Worm (Caenorhabditis elegans) whole organism, L4 larva: ENCODE data around the gene rps-29.

Experiments
- aly-2 ChIP-seq: sonication (generic microtip); optimal IDR thresholded peaks from 2 replicates; lab custom pipeline; 2018; ENCODE audit warnings: missing biosample characterization, missing genetic modification characterization
- attf-4 ChIP-seq: sonication (generic microtip); optimal IDR thresholded peaks from 3 replicates; lab custom pipeline; 2017; ENCODE audit warnings: missing biosample characterization, missing genetic modification characterization
- dmd-6 ChIP-seq: fragments of 200-800 bp; sonication (Bioruptor generic); IDR thresholded peaks from 2 replicates; pipeline ENCODE4 v1.3.6; 2022; ENCODE audit warnings: missing genetic modification reagents, missing genetic modification characterization, missing compliant biosample characterization
- egl-27 ChIP-seq: sonication (generic microtip); optimal IDR thresholded peaks from 3 replicates; lab custom pipeline; 2017; ENCODE audit warnings: missing biosample characterization, missing genetic modification reagents, missing genetic modification characterization
- gei-8 ChIP-seq: fragments of 200-800 bp; sonication (Bioruptor generic); optimal IDR thresholded peaks from 2 replicates; lab custom pipeline; 2018; ENCODE audit warnings: mild to moderate bottlenecking, missing genetic modification characterization, missing compliant biosample characterization
- tra-1 ChIP-seq: fragments of 200-800 bp; sonication (Bioruptor generic); IDR thresholded peaks from 2 replicates; pipeline ENCODE4 v1.3.6; 2022; ENCODE audit warnings: missing genetic modification reagents, missing genetic modification characterization, missing compliant biosample characterization

DNA sequence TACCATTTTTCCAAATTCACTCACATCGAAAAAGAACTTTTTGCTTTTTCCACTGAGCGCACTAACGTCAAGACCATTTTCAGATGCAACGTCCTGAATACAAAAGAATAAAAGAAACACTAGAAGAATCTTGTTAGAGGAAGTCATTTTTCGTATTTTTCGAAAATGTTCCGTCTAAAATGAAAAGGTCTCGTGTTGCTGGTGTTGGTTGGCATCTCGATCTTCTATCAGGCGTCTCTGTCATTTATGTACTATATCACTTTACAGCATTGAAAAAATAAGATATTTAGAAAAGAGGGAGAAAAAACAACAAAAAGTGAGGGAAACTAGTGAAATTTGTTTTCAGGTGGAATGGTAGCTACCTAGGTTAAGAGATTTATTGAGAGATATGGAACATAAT is 47.1 kb downstream of the rps-29 start, which contains the start of gene K02F3.9:
- TF ChIP-seq attf-4 (tag; lab: Kevin White, UChicago) (no peak), dmd-6 (GFP tag; lab: Robert Waterston, UW) (no peak), aly-2 (tag; lab: Kevin White, UChicago) (no peak), egl-27 (no peak), tra-1 (GFP tag; lab: Robert Waterston, UW) (no peak), gei-8 (GFP tag; lab: Kevin White, UChicago) (no peak)
